Worm (Caenorhabditis elegans): ENCODE data around the gene art-1.
A peak's percentile ranks its signal among the peaks of the same experiment; 100 is the strongest.

The art-1 gene

DNA sequence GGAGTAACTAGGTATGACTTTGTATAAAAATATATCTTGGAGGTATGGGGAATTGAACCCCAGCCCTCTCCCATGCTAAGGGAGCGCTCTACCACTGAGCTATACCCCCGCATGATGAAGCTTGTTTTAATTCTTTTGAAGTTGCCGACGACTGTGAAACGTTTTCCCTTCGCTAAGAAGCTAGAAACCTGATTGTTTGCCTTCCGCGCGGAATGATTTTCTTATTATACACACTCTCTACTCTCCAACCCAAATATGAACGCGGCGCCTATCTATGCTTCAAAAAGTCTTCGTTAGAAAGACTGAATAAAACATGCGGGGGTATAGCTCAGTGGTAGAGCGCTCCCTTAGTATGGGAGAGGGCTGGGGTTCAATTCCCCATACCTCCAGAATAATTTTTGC is 30.9 kb upstream of the art-1 start (continued):
- TF ChIP-seq let-607 (tag; optimal IDR thresholded peaks at IDR 0.05) = peak in 1 of 2 experiments; percentile 39
- peak; percentile 59 for TF ChIP-seq mxl-1 (tag; optimal IDR thresholded peaks at IDR 0.05)
- TF ChIP-seq hlh-12 (tag; optimal IDR thresholded peaks at IDR 0.05) = no peak
- no peak for TF ChIP-seq dpl-1 (GFP tag; optimal IDR thresholded peaks at IDR 0.05)
- no peak for TF ChIP-seq fkh-3 (tag; optimal IDR thresholded peaks at IDR 0.05)
- TF ChIP-seq rpc-1 (optimal IDR thresholded peaks at IDR 0.05) = peak; percentile 79
- peak; percentile 80 for TF ChIP-seq rpc-1 (tag; optimal IDR thresholded peaks at IDR 0.05)
- TF ChIP-seq ztf-3 (GFP tag; optimal IDR thresholded peaks at IDR 0.05) = no peak
- no peak for TF ChIP-seq egl-44 (GFP tag; IDR thresholded peaks at IDR 0.05)
- TF ChIP-seq attf-3 (GFP tag; conservative IDR thresholded peaks at IDR 0.05) = no peak
- TF ChIP-seq ztf-26 (tag; optimal IDR thresholded peaks at IDR 0.05) = no peak
- TF ChIP-seq hrde-1 (tag; optimal IDR thresholded peaks at IDR 0.05; ENCODE audit: borderline replicate concordance) = peak; percentile 34
- TF ChIP-seq repo-1 (tag; optimal IDR thresholded peaks at IDR 0.05) = no peak
- peak; percentile 80 for TF ChIP-seq lin-26 (GFP tag; IDR thresholded peaks at IDR 0.05)
- TF ChIP-seq lag-1 (GFP tag; IDR thresholded peaks at IDR 0.05) = no peak
- no peak for TF ChIP-seq madf-3 (GFP tag; IDR thresholded peaks at IDR 0.05)
- no peak; the same call in 1 of the 2 replicates for TF ChIP-seq mcd-1 (GFP tag; IDR thresholded peaks at IDR 0.05)
- TF ChIP-seq B0035.1 (tag; optimal IDR thresholded peaks at IDR 0.05) = peak; percentile 3
- TF ChIP-seq ceh-27 (GFP tag; optimal IDR thresholded peaks at IDR 0.05) = peak; percentile 28
- TF ChIP-seq attf-5 (GFP tag; optimal IDR thresholded peaks at IDR 0.05) = no peak
- peak; percentile 26 for TF ChIP-seq F49E8.2 (tag; optimal IDR thresholded peaks at IDR 0.05; ENCODE audit: insufficient read depth)
- TF ChIP-seq ztf-25 (GFP tag; IDR thresholded peaks at IDR 0.05) = 0 out of 2 replicates have a peak, but pooled peaks have one; percentile 42
- peak; percentile 57 for TF ChIP-seq madf-6 (GFP tag; IDR thresholded peaks at IDR 0.05)
- TF ChIP-seq hmg-1.2 (GFP tag; IDR thresholded peaks at IDR 0.05) = peak; percentile 54
- peak; percentile 49; the same call in 1 of the 2 replicates for TF ChIP-seq egrh-3 (GFP tag; IDR thresholded peaks at IDR 0.05)
- TF ChIP-seq zfh-2 (GFP tag; conservative IDR thresholded peaks at IDR 0.05) = no peak
- peak; percentile 52; the same call in 1 of the 2 replicates for TF ChIP-seq D2030.7 (GFP tag; IDR thresholded peaks at IDR 0.05)
- no peak; the same call in 1 of the 2 replicates for TF ChIP-seq B0019.2 (GFP tag; conservative IDR thresholded peaks at IDR 0.05)
- TF ChIP-seq sdz-38 (tag; optimal IDR thresholded peaks at IDR 0.05) = no peak
- peak; percentile 62 for TF ChIP-seq mes-4 (tag; optimal IDR thresholded peaks at IDR 0.05)
- TF ChIP-seq akir-1 (GFP tag; optimal IDR thresholded peaks at IDR 0.05) = no peak
- TF ChIP-seq nfya-2 (GFP tag; IDR thresholded peaks at IDR 0.05) = no peak
- no peak for TF ChIP-seq sea-2 (GFP tag; IDR thresholded peaks at IDR 0.05)
- TF ChIP-seq F23B12.7 (tag; optimal IDR thresholded peaks at IDR 0.05; ENCODE audit: insufficient read depth) = peak; percentile 16
- no peak for TF ChIP-seq xnd-1 (tag; optimal IDR thresholded peaks at IDR 0.05)
- no peak for TF ChIP-seq ceh-100 (GFP tag; IDR thresholded peaks at IDR 0.05)
- TF ChIP-seq F37B4.10 (GFP tag; IDR thresholded peaks at IDR 0.05) = no peak
- TF ChIP-seq rcor-1 (GFP tag; IDR thresholded peaks at IDR 0.05) = no peak
- no peak for TF ChIP-seq bed-2 (GFP tag; IDR thresholded peaks at IDR 0.05)
- TF ChIP-seq unc-130 (GFP tag; optimal IDR thresholded peaks at IDR 0.05) = no peak
- TF ChIP-seq lsl-1 (GFP tag; optimal IDR thresholded peaks at IDR 0.05) = peak; percentile 27
- peak; percentile 48; the same call in 1 of the 2 replicates for TF ChIP-seq K11D2.4 (GFP tag; IDR thresholded peaks at IDR 0.05)
- no peak for TF ChIP-seq lin-54 (GFP tag; optimal IDR thresholded peaks at IDR 0.05)
- no peak for TF ChIP-seq ceh-79 (tag; optimal IDR thresholded peaks at IDR 0.05)
- TF ChIP-seq atf-7 (tag; optimal IDR thresholded peaks at IDR 0.05) = no peak
- no peak for TF ChIP-seq nhr-120 (GFP tag; IDR thresholded peaks at IDR 0.05)
- no peak for TF ChIP-seq F10E7.11 (tag; optimal IDR thresholded peaks at IDR 0.05)
- TF ChIP-seq F52B5.7 (tag; optimal IDR thresholded peaks at IDR 0.05) = no peak
- TF ChIP-seq Y56A3A.18 (GFP tag; IDR thresholded peaks at IDR 0.05) = no peak
- TF ChIP-seq Y53F4B.3 (GFP tag; IDR thresholded peaks at IDR 0.05) = no peak

All from whole organism, young adult.